Worm (Caenorhabditis elegans) whole organism, L4 larva: Measurements from ENCODE around the gene K07C11.7.

ENCODE experiments used
- F26F4.8 ChIP-seq: fragments of 200-800 bp; sonication (Bioruptor generic); conservative IDR thresholded peaks from 2 replicates; pipeline ENCODE4 v1.3.6; 2022; ENCODE audit warnings: missing genetic modification characterization, missing compliant biosample characterization
- T20F7.1 ChIP-seq: fragments of 200-800 bp; sonication (Bioruptor generic); optimal IDR thresholded peaks from 2 replicates; lab custom pipeline; 2018; ENCODE audit warnings: mild to moderate bottlenecking, missing genetic modification characterization, missing compliant biosample characterization
- Y75B8A.6 ChIP-seq: fragments of 200-800 bp; sonication (Bioruptor generic); IDR thresholded peaks from 2 replicates; pipeline ENCODE4 v1.3.6; 2022; ENCODE audit warnings: missing genetic modification reagents, missing genetic modification characterization, missing compliant biosample characterization
- ZK337.2 ChIP-seq: fragments of 200-800 bp; sonication (Bioruptor generic); IDR thresholded peaks from 2 replicates; pipeline ENCODE4 v1.3.6; 2022; ENCODE audit warnings: missing genetic modification reagents, missing genetic modification characterization, missing compliant biosample characterization
- aha-1 ChIP-seq: fragments of 150-350 bp; peaks from one replicate; lab custom pipeline; 2014; ENCODE audit warnings: missing biosample characterization, missing genetic modification characterization
- aly-2 ChIP-seq: sonication (generic microtip); optimal IDR thresholded peaks from 2 replicates; lab custom pipeline; 2018; ENCODE audit warnings: missing biosample characterization, missing genetic modification characterization
- arid-1 ChIP-seq: fragments of 200-800 bp; sonication (Bioruptor generic); conservative IDR thresholded peaks from 2 replicates; pipeline ENCODE4 v1.3.6; 2022; ENCODE audit warnings: missing genetic modification reagents, missing genetic modification characterization, missing compliant biosample characterization
- ces-1 ChIP-seq: fragments of 150-350 bp; sonication (generic microtip); optimal IDR thresholded peaks from 4 replicates; lab custom pipeline; 2014; ENCODE audit warnings: missing biosample characterization, missing genetic modification reagents, missing genetic modification characterization
- cey-2 ChIP-seq: sonication (generic microtip); optimal IDR thresholded peaks from 3 replicates; lab custom pipeline; 2017; ENCODE audit warnings: missing genetic modification characterization, mild to moderate bottlenecking, missing compliant biosample characterization, antibody characterized with exemption, borderline replicate concordance; ENCODE audit not compliant: insufficient read depth
- daf-8 ChIP-seq: fragments of 200-800 bp; sonication (Bioruptor generic); IDR thresholded peaks from 2 replicates; pipeline ENCODE4 v1.3.6; 2022; ENCODE audit warnings: missing genetic modification characterization, missing compliant biosample characterization
- dmd-8 ChIP-seq: fragments of 200-800 bp; sonication (Bioruptor generic); IDR thresholded peaks from 2 replicates; pipeline ENCODE4 v1.3.6; 2022; ENCODE audit warnings: missing genetic modification characterization, missing compliant biosample characterization
- dve-1 ChIP-seq: sonication (generic microtip); optimal IDR thresholded peaks from 2 replicates; lab custom pipeline; 2017; ENCODE audit warnings: antibody characterized with exemption, mild to moderate bottlenecking, missing genetic modification characterization, missing compliant biosample characterization; ENCODE audit not compliant: insufficient read depth
- fkh-10 ChIP-seq: fragments of 150-350 bp; optimal IDR thresholded peaks from 2 replicates; lab custom pipeline; 2014; ENCODE audit warnings: missing biosample characterization, missing genetic modification reagents, missing genetic modification characterization
- gei-8 ChIP-seq: fragments of 200-800 bp; sonication (Bioruptor generic); optimal IDR thresholded peaks from 2 replicates; lab custom pipeline; 2018; ENCODE audit warnings: mild to moderate bottlenecking, missing genetic modification characterization, missing compliant biosample characterization
- hlh-30 ChIP-seq: sonication (generic microtip); optimal IDR thresholded peaks from 2 replicates; lab custom pipeline; 2017; ENCODE audit warnings: antibody characterized with exemption, mild to moderate bottlenecking, missing genetic modification characterization, missing compliant biosample characterization; ENCODE audit not compliant: insufficient read depth
- jun-1 ChIP-seq: fragments of 150-350 bp; optimal IDR thresholded peaks from 2 replicates; lab custom pipeline; 2014; ENCODE audit warnings: missing biosample characterization, missing genetic modification reagents, missing genetic modification characterization
- lim-7 ChIP-seq: fragments of 200-800 bp; sonication (Bioruptor generic); IDR thresholded peaks from 2 replicates; pipeline ENCODE4 v1.3.6; 2022; ENCODE audit warnings: missing genetic modification characterization, missing compliant biosample characterization
- lin-39 ChIP-seq: fragments of 150-350 bp; optimal IDR thresholded peaks from 2 replicates; lab custom pipeline; 2014; ENCODE audit warnings: missing biosample characterization, missing genetic modification reagents, missing genetic modification characterization
- madf-5 ChIP-seq, 2 experiments: fragments of 200-800 bp; sonication (Bioruptor generic); IDR thresholded peaks; 2 replicates each; pipeline ENCODE4 v1.3.6; 2022; ENCODE audit warnings: missing compliant biosample characterization in 2 of 2, missing genetic modification characterization in 2 of 2
- madf-9 ChIP-seq: fragments of 200-800 bp; sonication (Bioruptor generic); conservative IDR thresholded peaks from 2 replicates; pipeline ENCODE4 v1.3.6; 2022; ENCODE audit warnings: missing genetic modification reagents, missing genetic modification characterization, missing compliant biosample characterization
- mdl-1 ChIP-seq, 2 experiments: fragments of 150-350 bp in 1 of 2; sonication (generic microtip) in 1 of 2; optimal IDR thresholded peaks; 2 replicates each; lab custom pipeline; 2014 to 2017; ENCODE audit warnings: missing biosample characterization in 2 of 2, missing genetic modification characterization in 2 of 2
- mep-1 ChIP-seq: fragments of 150-350 bp; sonication (generic microtip); optimal IDR thresholded peaks from 3 replicates; lab custom pipeline; 2014; ENCODE audit warnings: missing biosample characterization, missing genetic modification characterization
- mxl-2 ChIP-seq: fragments of 200-800 bp; sonication (Bioruptor generic); conservative IDR thresholded peaks from 2 replicates; pipeline ENCODE4 v1.3.6; 2022; ENCODE audit warnings: missing genetic modification reagents, missing genetic modification characterization, missing compliant biosample characterization
- nhr-102 ChIP-seq: sonication (generic microtip); optimal IDR thresholded peaks from 2 replicates; lab custom pipeline; 2016; ENCODE audit warnings: mild to moderate bottlenecking, missing genetic modification characterization, moderate library complexity, missing compliant biosample characterization
- nhr-48 ChIP-seq: sonication (generic microtip); optimal IDR thresholded peaks from 2 replicates; lab custom pipeline; 2016; ENCODE audit warnings: mild to moderate bottlenecking, missing genetic modification characterization, missing compliant biosample characterization
- nhr-76 ChIP-seq: fragments of 150-350 bp; optimal IDR thresholded peaks from 2 replicates; lab custom pipeline; 2014; ENCODE audit warnings: missing biosample characterization, missing genetic modification characterization
- nhr-77 ChIP-seq: fragments of 150-350 bp; optimal IDR thresholded peaks from 2 replicates; lab custom pipeline; 2014; ENCODE audit warnings: missing biosample characterization, missing genetic modification characterization
- sdz-12 ChIP-seq: fragments of 200-800 bp; sonication (Bioruptor generic); optimal IDR thresholded peaks from 2 replicates; lab custom pipeline; 2018; ENCODE audit warnings: mild to moderate bottlenecking, missing genetic modification characterization, missing compliant biosample characterization
- set-16 ChIP-seq: fragments of 200-800 bp; sonication (Bioruptor generic); IDR thresholded peaks from 2 replicates; pipeline ENCODE4 v1.3.6; 2022; ENCODE audit warnings: missing genetic modification reagents, missing genetic modification characterization, missing compliant biosample characterization
- skn-1 ChIP-seq: fragments of 150-350 bp; optimal IDR thresholded peaks from 2 replicates; lab custom pipeline; 2014; ENCODE audit warnings: missing biosample characterization, missing genetic modification characterization
- spr-1 ChIP-seq: sonication (generic microtip); optimal IDR thresholded peaks from 2 replicates; lab custom pipeline; 2016; ENCODE audit warnings: mild to moderate bottlenecking, missing genetic modification characterization, missing compliant biosample characterization
- tag-97 ChIP-seq: fragments of 200-800 bp; sonication (Bioruptor generic); IDR thresholded peaks from 2 replicates; pipeline ENCODE4 v1.3.6; 2022; ENCODE audit warnings: missing genetic modification characterization, missing compliant biosample characterization
- unc-39 ChIP-seq: sonication (generic microtip); optimal IDR thresholded peaks from 2 replicates; lab custom pipeline; 2017; ENCODE audit warnings: missing biosample characterization, missing genetic modification characterization
- unc-62 ChIP-seq, 3 experiments: fragments of 150-350 bp in 1 of 3; sonication (generic microtip); optimal IDR thresholded peaks in 2 of 3; peaks in 1 of 3; 1 replicate in 1 of 3; 2 replicates in 2 of 3; lab custom pipeline; 2014 to 2017; ENCODE audit warnings: missing biosample characterization in 3 of 3, missing genetic modification characterization in 3 of 3, missing genetic modification reagents in 3 of 3, missing genotype in 1 of 3
- vab-7 ChIP-seq: fragments of 200-800 bp; sonication (Bioruptor generic); IDR thresholded peaks from 2 replicates; pipeline ENCODE4 v1.3.6; 2022; ENCODE audit warnings: missing genetic modification reagents, missing genetic modification characterization, missing compliant biosample characterization
- zfp-3 ChIP-seq: fragments of 200-800 bp; sonication (Bioruptor generic); conservative IDR thresholded peaks from 2 replicates; pipeline ENCODE4 v1.3.6; 2022; ENCODE audit warnings: missing genetic modification reagents, missing genetic modification characterization, missing compliant biosample characterization
- ztf-7 ChIP-seq: fragments of 150-350 bp; optimal IDR thresholded peaks from 2 replicates; lab custom pipeline; 2014; ENCODE audit warnings: missing biosample characterization, missing genetic modification characterization

Gene K07C11.7

ce11 chrV:8254973-8255372 is 41.2 kb upstream of the K07C11.7 start:
- TF ChIP-seq jun-1 (tag; lab: Kevin White, UChicago) (no peak), skn-1 (tag; lab: Kevin White, UChicago) (no peak), madf-5 (GFP tag; IDR thresholded peaks at IDR 0.05; lab: Robert Waterston, UW) (no peak), vab-7 (GFP tag; lab: Robert Waterston, UW) (no peak), mdl-1 (tag; optimal IDR thresholded peaks at IDR 0.05; lab: Kevin White, UChicago) (no peak), spr-1 (tag; lab: Kevin White, UChicago) (no peak), zfp-3 (GFP tag; lab: Robert Waterston, UW) (no peak), ZK337.2 (GFP tag; lab: Robert Waterston, UW) (no peak), cey-2 (tag; lab: Kevin White, UChicago) (no peak), hlh-30 (tag; lab: Kevin White, UChicago) (no peak), nhr-48 (tag; lab: Kevin White, UChicago) (no peak), daf-8 (GFP tag; lab: Robert Waterston, UW) (no peak), gei-8 (no peak), ztf-7 (no peak), nhr-102 (tag; lab: Kevin White, UChicago) (no peak), F26F4.8 (GFP tag; lab: Robert Waterston, UW) (no peak), nhr-77 (tag; lab: Kevin White, UChicago) (no peak), dve-1 (tag; lab: Kevin White, UChicago) (no peak), dmd-8 (GFP tag; lab: Robert Waterston, UW) (no peak), mep-1 (no peak)

ce11 chrV:8253946-8254345 is 40.2 kb upstream of the K07C11.7 start:
- TF ChIP-seq aha-1 (tag; lab: Kevin White, UChicago), result peak; percentile 81
- no peak for TF ChIP-seq nhr-76 (tag; lab: Kevin White, UChicago)
- TF ChIP-seq madf-9 (GFP tag; lab: Robert Waterston, UW), result no peak
- TF ChIP-seq aly-2, result no peak
- TF ChIP-seq arid-1, result no peak
- TF ChIP-seq set-16 (GFP tag; lab: Robert Waterston, UW), result no peak
- TF ChIP-seq ces-1 (GFP tag; lab: Kevin White, UChicago), result peak; percentile 53
- TF ChIP-seq mdl-1 (tag; optimal IDR thresholded peaks at IDR 0.05; lab: Kevin White, UChicago), result no peak
- TF ChIP-seq mxl-2 (GFP tag; lab: Robert Waterston, UW), result no peak
- TF ChIP-seq daf-8 (GFP tag; lab: Robert Waterston, UW), result no peak
- TF ChIP-seq lim-7 (GFP tag; lab: Robert Waterston, UW), result no peak
- TF ChIP-seq lin-39 (tag; lab: Kevin White, UChicago), result no peak
- no peak for TF ChIP-seq skn-1 (tag; lab: Kevin White, UChicago)

ce11 chrV:8252532-8252931 is 38.8 kb upstream of the K07C11.7 start:
- TF ChIP-seq hlh-30 (tag; lab: Kevin White, UChicago) (peak; percentile 21), T20F7.1 (no peak), fkh-10 (GFP tag; lab: Kevin White, UChicago) (no peak), unc-39 (no peak), tag-97 (GFP tag; lab: Robert Waterston, UW) (no peak), unc-62 (GFP tag; optimal IDR thresholded peaks at IDR 0.05 in 1 of 2; lab: Kevin White, UChicago) (peak in 1 of 2 experiments; percentile 18), unc-62 (tag; optimal IDR thresholded peaks at IDR 0.05; lab: Kevin White, UChicago) (no peak), sdz-12 (GFP tag; lab: Kevin White, UChicago) (no peak), Y75B8A.6 (no peak)
- TF ChIP-seq, all 104 proteins: peak for 2
